Worm (Caenorhabditis elegans): Measurements from ENCODE around the gene Y62F5A.9.
A peak's percentile ranks its signal among the peaks of the same experiment; 100 is the strongest.
"Not testable (repeated sequence)": the region's sequence is repeated elsewhere in the genome, so short reads cannot be mapped to it uniquely, and the experiment has no call there.

Gene Y62F5A.9

DNA sequence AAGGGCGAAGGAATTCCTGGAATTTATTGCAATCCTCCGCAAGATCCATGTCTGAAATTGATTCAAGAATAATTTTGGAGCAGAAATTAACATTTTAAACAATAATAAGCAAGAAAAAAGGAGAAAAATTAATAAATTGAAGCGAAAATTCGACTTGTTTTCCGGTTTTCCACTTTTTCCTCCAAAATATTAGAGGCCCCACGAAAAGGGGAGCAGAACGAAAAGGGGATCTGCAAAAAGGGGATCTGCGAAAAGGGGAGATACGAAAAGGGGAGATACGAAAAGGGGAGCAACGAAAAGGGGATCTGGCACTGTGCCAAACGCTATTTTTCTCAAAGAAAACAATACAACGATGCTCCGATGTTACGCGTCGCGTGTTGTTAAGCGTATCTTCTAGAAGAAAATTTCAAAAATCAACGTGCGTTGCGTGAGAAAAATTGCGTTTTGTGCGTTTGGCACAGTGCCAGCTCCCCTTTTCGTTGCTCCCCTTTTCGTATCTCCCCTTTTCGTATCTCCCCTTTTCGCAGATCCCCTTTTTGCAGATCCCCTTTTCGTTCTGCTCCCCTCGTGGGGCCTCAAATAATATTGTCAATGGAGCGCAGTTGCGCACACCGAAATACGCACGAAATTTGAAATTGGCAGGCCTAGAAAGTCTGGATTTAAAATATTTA lies 4.1 kb downstream of the Y62F5A.9 start, which contains the start of gene Y62F5A.12:
Gene Y62F5A.12 (minus strand): TSS at position 51 of the 671 bp plus-strand sequence.
- peak; percentile 32 to 38 for TF ChIP-seq mdl-1 (tag; optimal IDR thresholded peaks at IDR 0.05)
- peak; percentile 55; the same call in 1 of the 2 replicates for TF ChIP-seq lin-29 (GFP tag; IDR thresholded peaks at IDR 0.05)
- TF ChIP-seq ces-1 (GFP tag; optimal IDR thresholded peaks at IDR 0.05): peak; percentile 27
- peak; percentile 84 for TF ChIP-seq unc-130 (GFP tag; optimal IDR thresholded peaks at IDR 0.05)
- TF ChIP-seq spr-1 (tag; optimal IDR thresholded peaks at IDR 0.05): peak; percentile 66
- TF ChIP-seq arid-1 (GFP tag; conservative IDR thresholded peaks at IDR 0.05): peak; percentile 93
- TF ChIP-seq lin-38 (GFP tag; IDR thresholded peaks at IDR 0.05): peak; percentile 100
- TF ChIP-seq lin-1 (GFP tag; IDR thresholded peaks at IDR 0.05): peak; percentile 85; the same call in 1 of the 2 replicates
- peak; percentile 92 for TF ChIP-seq zfp-3 (GFP tag; conservative IDR thresholded peaks at IDR 0.05)
- TF ChIP-seq F49E8.2 (tag; optimal IDR thresholded peaks at IDR 0.05; ENCODE audit: borderline replicate concordance): peak; percentile 27
- TF ChIP-seq nhr-28 (tag; optimal IDR thresholded peaks at IDR 0.05): peak; percentile 52
- TF ChIP-seq dmd-6 (GFP tag; IDR thresholded peaks at IDR 0.05): peak; percentile 88
- peak; percentile 94 for TF ChIP-seq ctbp-1 (GFP tag; IDR thresholded peaks at IDR 0.05)
- TF ChIP-seq fkh-10 (GFP tag; optimal IDR thresholded peaks at IDR 0.05): peak; percentile 51
- TF ChIP-seq lsy-2 (tag; optimal IDR thresholded peaks at IDR 0.05): peak; percentile 71 to 82
- TF ChIP-seq unc-62 (GFP tag; optimal IDR thresholded peaks at IDR 0.05 in 1 of 2): peak in 1 of 2 experiments; percentile 66
- TF ChIP-seq unc-62 (tag; optimal IDR thresholded peaks at IDR 0.05): not testable (repeated sequence)
- TF ChIP-seq rbr-2 (tag; optimal IDR thresholded peaks at IDR 0.05): peak; percentile 89
- TF ChIP-seq egl-43 (GFP tag; IDR thresholded peaks at IDR 0.05): peak; percentile 93
- peak; percentile 93 for TF ChIP-seq D1046.2 (GFP tag; IDR thresholded peaks at IDR 0.05)
- peak; percentile 66 for TF ChIP-seq nhr-102 (tag; optimal IDR thresholded peaks at IDR 0.05)
- peak; percentile 95 for TF ChIP-seq ceh-20 (GFP tag; IDR thresholded peaks at IDR 0.05)
- TF ChIP-seq tag-97 (GFP tag; IDR thresholded peaks at IDR 0.05): peak; percentile 88; the same call in 1 of the 2 replicates
- TF ChIP-seq dpl-1 (GFP tag; optimal IDR thresholded peaks at IDR 0.05): peak; percentile 77
- TF ChIP-seq nhr-77 (tag; optimal IDR thresholded peaks at IDR 0.05): peak; percentile 81
- TF ChIP-seq ceh-44 (GFP tag; IDR thresholded peaks at IDR 0.05): peak; percentile 99
- peak; percentile 91 to 97 for TF ChIP-seq madf-5 (GFP tag; IDR thresholded peaks at IDR 0.05)
- peak; percentile 95 for TF ChIP-seq tra-1 (GFP tag; IDR thresholded peaks at IDR 0.05)
- peak; percentile 98 for TF ChIP-seq dmd-9 (GFP tag; IDR thresholded peaks at IDR 0.05)
- peak; percentile 82 for TF ChIP-seq lim-7 (GFP tag; IDR thresholded peaks at IDR 0.05)
- TF ChIP-seq Y75B8A.6 (GFP tag; IDR thresholded peaks at IDR 0.05): 0 out of 2 replicates have a peak, but pooled peaks have one; percentile 80
- peak; percentile 67 for TF ChIP-seq set-16 (GFP tag; IDR thresholded peaks at IDR 0.05)
- peak; percentile 79 for TF ChIP-seq F37D6.2 (tag; optimal IDR thresholded peaks at IDR 0.05)
- peak; percentile 40 for TF ChIP-seq nhr-25 (tag; optimal IDR thresholded peaks at IDR 0.05; ENCODE audit: borderline replicate concordance, insufficient read depth)
- peak; percentile 65 for TF ChIP-seq hlh-11 (tag; optimal IDR thresholded peaks at IDR 0.05)
- peak; percentile 86 for TF ChIP-seq mxl-3 (GFP tag; optimal IDR thresholded peaks at IDR 0.05)
- peak; percentile 77 for TF ChIP-seq php-3 (GFP tag; IDR thresholded peaks at IDR 0.05)
- peak; percentile 70; the same call in 1 of the 2 replicates for TF ChIP-seq Y105C5A.15 (GFP tag; IDR thresholded peaks at IDR 0.05)
- peak; percentile 55 for TF ChIP-seq nhr-48 (tag; optimal IDR thresholded peaks at IDR 0.05)
- TF ChIP-seq mdt-29 (GFP tag; IDR thresholded peaks at IDR 0.05): peak; percentile 85
- TF ChIP-seq mep-1 (tag; optimal IDR thresholded peaks at IDR 0.05): peak; percentile 85
- peak; percentile 96 for TF ChIP-seq vab-7 (GFP tag; IDR thresholded peaks at IDR 0.05)
- peak; percentile 93 for TF ChIP-seq hmg-1.1 (GFP tag; IDR thresholded peaks at IDR 0.05)
- TF ChIP-seq snpc-1.2 (GFP tag; IDR thresholded peaks at IDR 0.05): peak; percentile 82
- TF ChIP-seq zfp-2 (tag; optimal IDR thresholded peaks at IDR 0.05): peak; percentile 50
- peak; percentile 69 for TF ChIP-seq lin-13 (GFP tag; optimal IDR thresholded peaks at IDR 0.05)
- TF ChIP-seq hlh-30 (tag; optimal IDR thresholded peaks at IDR 0.05; ENCODE audit: insufficient read depth): peak; percentile 67
- TF ChIP-seq duxl-1 (tag; optimal IDR thresholded peaks at IDR 0.05; ENCODE audit: poor library complexity): peak; percentile 70

All from whole organism, L4 larva.